Worm (Caenorhabditis elegans): ENCODE results near the gene rol-3.

DNA sequence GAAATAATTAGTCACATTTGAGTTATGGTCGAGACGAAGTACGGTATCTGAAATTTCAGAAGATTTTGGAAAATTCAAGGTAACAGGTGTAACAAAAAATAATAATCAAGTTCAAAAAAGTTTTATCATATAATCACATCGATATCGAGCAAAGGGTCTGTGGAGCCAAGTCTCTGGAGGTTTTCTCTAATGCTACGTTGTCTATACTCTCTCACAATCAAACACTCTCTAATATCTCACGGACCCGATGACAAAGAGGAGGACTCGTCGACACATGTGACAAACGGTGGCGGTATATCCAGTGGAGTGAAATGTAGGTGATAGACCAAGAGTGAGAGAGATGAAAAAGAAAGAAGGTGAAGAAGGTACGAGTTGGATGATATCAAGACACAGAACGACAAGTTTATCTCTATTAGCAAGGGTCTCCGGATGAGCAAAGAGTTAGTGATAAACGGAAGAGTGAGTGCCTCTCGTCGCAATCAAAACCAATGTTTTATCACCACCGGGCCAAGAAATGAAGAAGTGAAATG lies 42.3 kb downstream of the rol-3 start, which contains the start of gene F20D6.10:
- no peak for TF ChIP-seq him-1 (tag; optimal IDR thresholded peaks at IDR 0.05)
- TF ChIP-seq dao-5 (tag; optimal IDR thresholded peaks at IDR 0.05) = no peak

Data from whole organism, L4/young adult.